Worm (Caenorhabditis elegans) whole organism, L2 larva: ENCODE data around the gene F55G11.4.

Experiments used
- aly-2 ChIP-seq: fragments of 150-350 bp; optimal IDR thresholded peaks from 2 replicates; lab custom pipeline; 2014; ENCODE audit warnings: missing biosample characterization, missing genetic modification characterization
- ama-1 ChIP-seq: fragments of 150-350 bp; optimal IDR thresholded peaks from 2 replicates; lab custom pipeline; 2018; ENCODE audit warnings: inconsistent platforms
- elt-3 ChIP-seq: sonication (generic microtip); optimal IDR thresholded peaks from 2 replicates; lab custom pipeline; 2017; ENCODE audit warnings: missing biosample characterization, missing genetic modification characterization
- lsy-2 ChIP-seq, 2 experiments: fragments of 150-350 bp in 1 of 2; sonication (generic microtip) in 1 of 2; optimal IDR thresholded peaks; 2 replicates each; lab custom pipeline; 2014 to 2017; ENCODE audit warnings: missing biosample characterization in 2 of 2, missing genetic modification characterization in 2 of 2
- unc-55 ChIP-seq: fragments of 150-350 bp; sonication (generic microtip); optimal IDR thresholded peaks from 3 replicates; lab custom pipeline; 2014; ENCODE audit warnings: missing biosample characterization, missing genetic modification reagents, missing genetic modification characterization

DNA sequence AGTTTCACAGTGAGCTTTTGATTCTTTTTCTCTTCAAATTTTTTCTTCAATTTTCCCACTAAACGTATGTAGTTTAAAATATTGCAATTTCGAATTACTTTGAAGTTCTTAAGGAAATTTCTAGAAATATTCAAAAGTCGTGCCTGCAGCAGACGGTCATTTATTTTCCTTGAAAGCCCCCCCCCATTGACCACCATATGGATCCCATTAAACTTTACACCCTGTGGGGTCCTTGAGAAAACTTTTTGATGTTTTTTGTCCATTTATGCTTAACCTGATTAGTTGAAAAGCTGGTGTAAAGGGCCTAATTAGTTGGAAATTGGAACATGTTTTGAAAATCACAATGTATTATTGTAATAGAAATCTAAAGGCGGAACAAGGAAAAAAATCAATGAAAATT, 36.1 kb downstream of the F55G11.4 start:
- no peak for TF ChIP-seq ama-1 (lab: Kevin White, UChicago)
- no peak for TF ChIP-seq unc-55 (GFP tag; lab: Kevin White, UChicago)
- no peak for TF ChIP-seq lsy-2 (tag; optimal IDR thresholded peaks at IDR 0.05; lab: Kevin White, UChicago)
- TF ChIP-seq aly-2 (tag; lab: Kevin White, UChicago): no peak
- TF ChIP-seq elt-3 (tag; lab: Kevin White, UChicago): no peak
